Worm (Caenorhabditis elegans) whole organism, L3 larva: ENCODE data around the gene spt-5.

ENCODE experiments used
- egl-27 ChIP-seq: sonication (generic microtip); optimal IDR thresholded peaks from 4 replicates; lab custom pipeline; 2017; ENCODE audit warnings: missing biosample characterization, missing genetic modification reagents, missing genetic modification characterization
- fkh-10 ChIP-seq: sonication (generic microtip); optimal IDR thresholded peaks from 2 replicates; lab custom pipeline; 2017; ENCODE audit warnings: missing biosample characterization, missing genetic modification reagents, missing genetic modification characterization
- hmg-11 ChIP-seq: sonication (generic microtip); optimal IDR thresholded peaks from 2 replicates; lab custom pipeline; 2016; ENCODE audit warnings: missing genetic modification characterization, missing compliant biosample characterization
- nhr-11 ChIP-seq: fragments of 150-350 bp; optimal IDR thresholded peaks from 2 replicates; lab custom pipeline; 2014; ENCODE audit warnings: missing biosample characterization, missing genetic modification characterization
- nhr-237 ChIP-seq: fragments of 150-350 bp; optimal IDR thresholded peaks from 2 replicates; lab custom pipeline; 2014; ENCODE audit warnings: missing biosample characterization, missing genetic modification characterization
- nhr-76 ChIP-seq: fragments of 150-350 bp; sonication (generic microtip); optimal IDR thresholded peaks from 5 replicates; lab custom pipeline; 2014; ENCODE audit warnings: missing biosample characterization, missing genetic modification characterization
- nhr-77 ChIP-seq: fragments of 150-350 bp; optimal IDR thresholded peaks from 2 replicates; lab custom pipeline; 2014; ENCODE audit warnings: missing biosample characterization, missing genetic modification characterization
- snpc-4 ChIP-seq: fragments of 150-350 bp; optimal IDR thresholded peaks from 2 replicates; lab custom pipeline; 2014; ENCODE audit warnings: missing biosample characterization, missing genetic modification characterization
- unc-39 ChIP-seq: sonication (generic microtip); optimal IDR thresholded peaks from 4 replicates; lab custom pipeline; 2017; ENCODE audit warnings: missing biosample characterization, missing genetic modification characterization
- unc-62 ChIP-seq: fragments of 150-350 bp; sonication (generic microtip); optimal IDR thresholded peaks from 4 replicates; lab custom pipeline; 2014; ENCODE audit warnings: missing biosample characterization, missing genetic modification reagents, missing genetic modification characterization
- zag-1 ChIP-seq: fragments of 150-350 bp; optimal IDR thresholded peaks from 2 replicates; lab custom pipeline; 2014; ENCODE audit warnings: missing biosample characterization, missing genetic modification characterization
- ztf-11 ChIP-seq: fragments of 150-350 bp; optimal IDR thresholded peaks from 2 replicates; lab custom pipeline; 2014; ENCODE audit warnings: missing biosample characterization, missing genetic modification characterization

DNA sequence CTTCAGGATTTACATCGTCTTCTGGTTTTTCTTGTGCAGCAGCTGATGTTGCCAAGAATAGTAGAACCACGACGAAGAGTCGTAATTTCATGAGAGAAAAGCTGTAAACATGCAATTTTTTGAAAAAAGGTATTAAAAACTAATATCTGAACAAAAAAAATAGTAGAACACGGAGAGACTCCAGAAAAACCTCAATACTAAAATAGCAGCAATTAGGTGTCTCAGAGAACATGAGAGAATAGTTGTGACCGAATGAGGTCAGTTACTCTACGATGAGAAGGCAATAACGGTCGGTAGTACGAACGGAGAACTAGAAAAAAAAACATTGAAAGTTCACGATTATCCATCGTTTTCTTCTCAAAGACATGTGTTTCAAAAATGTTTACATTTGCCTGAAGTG is 22.2 kb upstream of the spt-5 start, which contains the start of gene tgn-38:
- TF ChIP-seq unc-39 (tag; lab: Kevin White, UChicago) = no peak
- no peak for TF ChIP-seq hmg-11
- TF ChIP-seq nhr-11 = no peak
- no peak for TF ChIP-seq snpc-4 (tag; lab: Kevin White, UChicago)
- no peak for TF ChIP-seq zag-1 (tag; lab: Kevin White, UChicago)
- no peak for TF ChIP-seq nhr-237 (tag; lab: Kevin White, UChicago)
- TF ChIP-seq nhr-76 (tag; lab: Kevin White, UChicago) = no peak
- TF ChIP-seq unc-62 (GFP tag; lab: Kevin White, UChicago) = no peak
- TF ChIP-seq fkh-10 (GFP tag; lab: Kevin White, UChicago) = no peak
- no peak for TF ChIP-seq egl-27 (tag; lab: Kevin White, UChicago)
- TF ChIP-seq nhr-77 = no peak
- no peak for TF ChIP-seq ztf-11 (tag; lab: Kevin White, UChicago)
